Fruit fly (Drosophila melanogaster): ENCODE measurements around the gene chas.
A peak's percentile ranks its signal among the peaks of the same experiment; 100 is the strongest.

chas gene

dm6 chrX:17739974-17740373 is 41.4 kb upstream of the chas start:
- TF ChIP-seq sens (GFP tag) (peak; percentile 8), jing (GFP tag; optimal IDR thresholded peaks at IDR 0.05) (no peak), Deaf1 (tag; optimal IDR thresholded peaks at IDR 0.05) (peak; percentile 78), exex (tag; optimal IDR thresholded peaks at IDR 0.05) (peak; percentile 40), Med (GFP tag) (peak; percentile 80), Dip2 (GFP tag; IDR thresholded peaks at IDR 0.05) (no peak)

DNA sequence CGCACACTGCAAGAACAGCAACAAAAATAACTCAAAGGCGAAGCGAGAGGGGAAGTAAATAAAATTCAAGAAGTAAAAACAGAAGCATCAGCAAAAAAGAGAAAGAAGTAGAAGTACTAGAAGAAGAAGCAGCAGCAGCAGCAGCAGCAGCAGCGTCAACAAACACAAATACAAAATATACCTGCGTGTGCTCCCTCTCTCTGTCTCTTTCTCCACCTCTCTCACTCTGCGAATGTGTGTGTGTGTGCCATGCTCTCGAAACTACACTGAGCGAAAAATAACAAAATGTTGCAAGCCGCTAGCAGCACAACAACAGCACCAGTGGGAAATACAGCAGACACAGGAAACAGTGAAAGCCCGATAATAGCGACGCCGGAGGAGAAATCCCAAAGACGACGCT is 40.5 kb upstream of the chas start:
- TF ChIP-seq CG4820 (GFP tag; optimal IDR thresholded peaks at IDR 0.05) = no peak
- TF ChIP-seq ro (GFP tag; IDR thresholded peaks at IDR 0.05) = no peak
- no peak for TF ChIP-seq Xbp1 (GFP tag; optimal IDR thresholded peaks at IDR 0.05)
- no peak for TF ChIP-seq hkb (optimal IDR thresholded peaks at IDR 0.05)
- TF ChIP-seq hkb (GFP tag; IDR thresholded peaks at IDR 0.05) = no peak
- TF ChIP-seq CG18619 (GFP tag; optimal IDR thresholded peaks at IDR 0.05) = no peak
- no peak for TF ChIP-seq pita (GFP tag; optimal IDR thresholded peaks at IDR 0.05)
- TF ChIP-seq Rfx (GFP tag; IDR thresholded peaks at IDR 0.05) = no peak
- no peak for TF ChIP-seq nau (GFP tag; optimal IDR thresholded peaks at IDR 0.05)
- TF ChIP-seq Dip2 (GFP tag; IDR thresholded peaks at IDR 0.05) = no peak
- TF ChIP-seq Hmr (GFP tag; optimal IDR thresholded peaks at IDR 0.05) = no peak
- no peak for TF ChIP-seq CG18262 (tag; optimal IDR thresholded peaks at IDR 0.05)
- no peak for TF ChIP-seq Dfd (GFP tag; optimal IDR thresholded peaks at IDR 0.05)
- TF ChIP-seq CG42726 (GFP tag; IDR thresholded peaks at IDR 0.05; ENCODE audit: partially characterized antibody) = no peak
- TF ChIP-seq tll (GFP tag; optimal IDR thresholded peaks at IDR 0.05) = peak in 1 of 2 experiments; percentile 17
- no peak for TF ChIP-seq fd64A (GFP tag; optimal IDR thresholded peaks at IDR 0.05)
- TF ChIP-seq Ptx1 (GFP tag; IDR thresholded peaks at IDR 0.05) = no peak
- TF ChIP-seq crp (GFP tag; optimal IDR thresholded peaks at IDR 0.05) = no peak
- no peak for TF ChIP-seq bsh (GFP tag; optimal IDR thresholded peaks at IDR 0.05)
- TF ChIP-seq CG8388 (GFP tag; optimal IDR thresholded peaks at IDR 0.05) = no peak
- TF ChIP-seq wek (GFP tag; optimal IDR thresholded peaks at IDR 0.05) = no peak
- no peak for TF ChIP-seq Ets97D (GFP tag; optimal IDR thresholded peaks at IDR 0.05)
- TF ChIP-seq lab (GFP tag; optimal IDR thresholded peaks at IDR 0.05) = peak; percentile 6
- TF ChIP-seq CG15011 (GFP tag; optimal IDR thresholded peaks at IDR 0.05) = no peak
- no peak for TF ChIP-seq MESR4 (GFP tag; optimal IDR thresholded peaks at IDR 0.05)
- TF ChIP-seq sug (tag; optimal IDR thresholded peaks at IDR 0.05) = no peak
- peak in 1 of 2 experiments; percentile 22 for TF ChIP-seq dpn (GFP tag; optimal IDR thresholded peaks at IDR 0.05)
- 0 out of 3 replicates have a peak, but pooled peaks have one; percentile 49 for TF ChIP-seq zen2 (GFP tag; IDR thresholded peaks at IDR 0.05; ENCODE audit: partially characterized antibody)
- peak; percentile 72 for TF ChIP-seq CG1832 (GFP tag; optimal IDR thresholded peaks at IDR 0.05)
- no peak for TF ChIP-seq zen (tag; optimal IDR thresholded peaks at IDR 0.05)
- TF ChIP-seq CG6683 (GFP tag; optimal IDR thresholded peaks at IDR 0.05) = no peak
- no peak for TF ChIP-seq ab (GFP tag; optimal IDR thresholded peaks at IDR 0.05)
- no peak for TF ChIP-seq Bgb (GFP tag; IDR thresholded peaks at IDR 0.05; ENCODE audit: partially characterized antibody)
- TF ChIP-seq CG3163 (GFP tag; optimal IDR thresholded peaks at IDR 0.05) = no peak
- no peak for TF ChIP-seq Gsc (GFP tag; IDR thresholded peaks at IDR 0.05)
- TF ChIP-seq CG4854 (GFP tag; optimal IDR thresholded peaks at IDR 0.05) = no peak
- peak; percentile 36 for TF ChIP-seq ash1 (GFP tag; optimal IDR thresholded peaks at IDR 0.05)
- TF ChIP-seq kah (GFP tag; optimal IDR thresholded peaks at IDR 0.05) = no peak
- no peak for TF ChIP-seq knrl (GFP tag; IDR thresholded peaks at IDR 0.05; ENCODE audit: partially characterized antibody)
- no peak for TF ChIP-seq CG18476 (GFP tag; optimal IDR thresholded peaks at IDR 0.05)
- no peak for TF ChIP-seq CG12071 (GFP tag; optimal IDR thresholded peaks at IDR 0.05)
- 0 out of 4 replicates have a peak, but pooled peaks have one; percentile 27 for TF ChIP-seq chinmo (GFP tag; IDR thresholded peaks at IDR 0.05; ENCODE audit: partially characterized antibody)
- no peak for TF ChIP-seq CG17912 (GFP tag; optimal IDR thresholded peaks at IDR 0.05)
- TF ChIP-seq Nf-YA (GFP tag; IDR thresholded peaks at IDR 0.05) = no peak

Data from whole organism, embryonic.